Worm (Caenorhabditis elegans): ENCODE results near the gene M117.6.

Gene M117.6

ce11 chrIV:11796818-11797217 lies 31.1 kb downstream of the M117.6 start:
- TF ChIP-seq scrt-1 (GFP tag; IDR thresholded peaks at IDR 0.05) (no peak), ets-7 (tag; optimal IDR thresholded peaks at IDR 0.05) (no peak), F13C5.2 (tag; optimal IDR thresholded peaks at IDR 0.05) (no peak), ceh-36 (tag; optimal IDR thresholded peaks at IDR 0.05) (no peak), tbx-11 (GFP tag; IDR thresholded peaks at IDR 0.05) (no peak), hnd-1 (tag; optimal IDR thresholded peaks at IDR 0.05) (no peak), aly-1 (tag; optimal IDR thresholded peaks at IDR 0.05) (no peak), ceh-13 (GFP tag; optimal IDR thresholded peaks at IDR 0.05) (no peak), flt-1 (GFP tag; IDR thresholded peaks at IDR 0.05) (no peak), sea-1 (GFP tag; conservative IDR thresholded peaks at IDR 0.05) (no peak), tbx-37 (GFP tag; conservative IDR thresholded peaks at IDR 0.05) (no peak), pes-1 (GFP tag; IDR thresholded peaks at IDR 0.05) (no peak), hmbx-1 (tag; optimal IDR thresholded peaks at IDR 0.05) (no peak), B0310.2 (tag; optimal IDR thresholded peaks at IDR 0.05) (no peak), hmg-4 (GFP tag; optimal IDR thresholded peaks at IDR 0.05) (no peak), ama-1 (optimal IDR thresholded peaks at IDR 0.05) (no peak), tra-4 (tag; optimal IDR thresholded peaks at IDR 0.05) (no peak)

ce11 chrIV:11795964-11796363 lies 31.9 kb downstream of the M117.6 start:
- TF ChIP-seq flt-1 (GFP tag; IDR thresholded peaks at IDR 0.05) (no peak), ceh-36 (tag; optimal IDR thresholded peaks at IDR 0.05) (no peak), hmg-4 (GFP tag; optimal IDR thresholded peaks at IDR 0.05) (no peak), tbx-11 (GFP tag; IDR thresholded peaks at IDR 0.05) (no peak), hnd-1 (tag; optimal IDR thresholded peaks at IDR 0.05) (no peak)

ce11 chrIV:11793170-11793569 lies 34.7 kb downstream of the M117.6 start:
- TF ChIP-seq scrt-1 (GFP tag; IDR thresholded peaks at IDR 0.05) = no peak
- no peak for TF ChIP-seq tra-4 (tag; optimal IDR thresholded peaks at IDR 0.05)
- no peak for TF ChIP-seq tbx-37 (GFP tag; conservative IDR thresholded peaks at IDR 0.05)
- no peak for TF ChIP-seq hmbx-1 (tag; optimal IDR thresholded peaks at IDR 0.05)
- TF ChIP-seq aly-1 (tag; optimal IDR thresholded peaks at IDR 0.05) = no peak
- TF ChIP-seq hmg-4 (GFP tag; optimal IDR thresholded peaks at IDR 0.05) = no peak
- TF ChIP-seq hnd-1 (tag; optimal IDR thresholded peaks at IDR 0.05) = no peak
- TF ChIP-seq sea-1 (GFP tag; conservative IDR thresholded peaks at IDR 0.05) = no peak
- no peak for TF ChIP-seq tbx-11 (GFP tag; IDR thresholded peaks at IDR 0.05)
- TF ChIP-seq ama-1 (optimal IDR thresholded peaks at IDR 0.05) = no peak
- TF ChIP-seq ceh-36 (tag; optimal IDR thresholded peaks at IDR 0.05) = no peak
- TF ChIP-seq ceh-13 (GFP tag; optimal IDR thresholded peaks at IDR 0.05) = no peak

- TF ChIP-seq ceh-13 (GFP tag; optimal IDR thresholded peaks at IDR 0.05) (no peak), hmg-4 (GFP tag; optimal IDR thresholded peaks at IDR 0.05) (no peak), F13C5.2 (tag; optimal IDR thresholded peaks at IDR 0.05) (no peak), tbx-11 (GFP tag; IDR thresholded peaks at IDR 0.05) (no peak), hmbx-1 (tag; optimal IDR thresholded peaks at IDR 0.05) (no peak), ama-1 (optimal IDR thresholded peaks at IDR 0.05) (no peak), tra-4 (tag; optimal IDR thresholded peaks at IDR 0.05) (no peak), tbx-37 (GFP tag; conservative IDR thresholded peaks at IDR 0.05) (no peak), scrt-1 (GFP tag; IDR thresholded peaks at IDR 0.05) (no peak), B0310.2 (tag; optimal IDR thresholded peaks at IDR 0.05) (no peak)
These were observed 35.4 kb downstream of the M117.6 start, which contains the start of gene H01G02.3 for ce11 chrIV:11792495-11792894. Gene H01G02.3 (minus strand): TSS chrIV:11792595.

ce11 chrIV:11788383-11788963 lies 39.4 kb downstream of the M117.6 start:
- no peak for TF ChIP-seq ama-1 (optimal IDR thresholded peaks at IDR 0.05)
- TF ChIP-seq ceh-36 (tag; optimal IDR thresholded peaks at IDR 0.05) = no peak
- TF ChIP-seq hnd-1 (tag; optimal IDR thresholded peaks at IDR 0.05) = no peak
- TF ChIP-seq tbx-11 (GFP tag; IDR thresholded peaks at IDR 0.05) = no peak
- no peak for TF ChIP-seq scrt-1 (GFP tag; IDR thresholded peaks at IDR 0.05)
- no peak for TF ChIP-seq B0310.2 (tag; optimal IDR thresholded peaks at IDR 0.05)
- no peak for TF ChIP-seq aly-1 (tag; optimal IDR thresholded peaks at IDR 0.05)
- no peak for TF ChIP-seq hmbx-1 (tag; optimal IDR thresholded peaks at IDR 0.05)
- no peak for TF ChIP-seq tra-4 (tag; optimal IDR thresholded peaks at IDR 0.05)
- TF ChIP-seq hmg-4 (GFP tag; optimal IDR thresholded peaks at IDR 0.05) = no peak
- TF ChIP-seq F13C5.2 (tag; optimal IDR thresholded peaks at IDR 0.05) = no peak
- TF ChIP-seq pes-1 (GFP tag; IDR thresholded peaks at IDR 0.05) = no peak
- TF ChIP-seq ceh-13 (GFP tag; optimal IDR thresholded peaks at IDR 0.05) = no peak
- no peak for TF ChIP-seq tbx-37 (GFP tag; conservative IDR thresholded peaks at IDR 0.05)
- TF ChIP-seq flt-1 (GFP tag; IDR thresholded peaks at IDR 0.05) = no peak
- TF ChIP-seq sea-1 (GFP tag; conservative IDR thresholded peaks at IDR 0.05) = no peak
- no peak for TF ChIP-seq ets-7 (tag; optimal IDR thresholded peaks at IDR 0.05)

ce11 chrIV:11787793-11788192 lies 40.1 kb downstream of the M117.6 start:
- TF ChIP-seq tbx-37 (GFP tag; conservative IDR thresholded peaks at IDR 0.05) = no peak
- TF ChIP-seq ceh-13 (GFP tag; optimal IDR thresholded peaks at IDR 0.05) = no peak
- no peak for TF ChIP-seq sea-1 (GFP tag; conservative IDR thresholded peaks at IDR 0.05)
- TF ChIP-seq hmbx-1 (tag; optimal IDR thresholded peaks at IDR 0.05) = no peak
- no peak for TF ChIP-seq tbx-11 (GFP tag; IDR thresholded peaks at IDR 0.05)
- TF ChIP-seq tra-4 (tag; optimal IDR thresholded peaks at IDR 0.05) = no peak
- no peak for TF ChIP-seq pes-1 (GFP tag; IDR thresholded peaks at IDR 0.05)
- TF ChIP-seq ama-1 (optimal IDR thresholded peaks at IDR 0.05) = no peak

- TF ChIP-seq tra-4 (tag; optimal IDR thresholded peaks at IDR 0.05) (no peak), hnd-1 (tag; optimal IDR thresholded peaks at IDR 0.05) (no peak), hmg-4 (GFP tag; optimal IDR thresholded peaks at IDR 0.05) (no peak), hmbx-1 (tag; optimal IDR thresholded peaks at IDR 0.05) (no peak), ceh-13 (GFP tag; optimal IDR thresholded peaks at IDR 0.05) (no peak), ets-7 (tag; optimal IDR thresholded peaks at IDR 0.05) (no peak), ceh-36 (tag; optimal IDR thresholded peaks at IDR 0.05) (no peak), aly-1 (tag; optimal IDR thresholded peaks at IDR 0.05) (no peak), pes-1 (GFP tag; IDR thresholded peaks at IDR 0.05) (no peak), sea-1 (GFP tag; conservative IDR thresholded peaks at IDR 0.05) (no peak), tbx-11 (GFP tag; IDR thresholded peaks at IDR 0.05) (no peak)
These were observed 42.7 kb downstream of the M117.6 start for ce11 chrIV:11785064-11785840.

Measured in whole organism, early embryonic.